Fruit fly (Drosophila melanogaster) whole organism, wandering third instar larva: ENCODE data around the gene Fum1.

Source experiments
- Dfd ChIP-seq: fragments of >200 bp; optimal IDR thresholded peaks from 2 replicates; lab custom pipeline; 2017; ENCODE audit warnings: missing biosample characterization, missing genetic modification characterization
- lola ChIP-seq: fragments of >200 bp; optimal IDR thresholded peaks from 2 replicates; lab custom pipeline; 2017; ENCODE audit warnings: missing biosample characterization, missing genetic modification characterization

DNA sequence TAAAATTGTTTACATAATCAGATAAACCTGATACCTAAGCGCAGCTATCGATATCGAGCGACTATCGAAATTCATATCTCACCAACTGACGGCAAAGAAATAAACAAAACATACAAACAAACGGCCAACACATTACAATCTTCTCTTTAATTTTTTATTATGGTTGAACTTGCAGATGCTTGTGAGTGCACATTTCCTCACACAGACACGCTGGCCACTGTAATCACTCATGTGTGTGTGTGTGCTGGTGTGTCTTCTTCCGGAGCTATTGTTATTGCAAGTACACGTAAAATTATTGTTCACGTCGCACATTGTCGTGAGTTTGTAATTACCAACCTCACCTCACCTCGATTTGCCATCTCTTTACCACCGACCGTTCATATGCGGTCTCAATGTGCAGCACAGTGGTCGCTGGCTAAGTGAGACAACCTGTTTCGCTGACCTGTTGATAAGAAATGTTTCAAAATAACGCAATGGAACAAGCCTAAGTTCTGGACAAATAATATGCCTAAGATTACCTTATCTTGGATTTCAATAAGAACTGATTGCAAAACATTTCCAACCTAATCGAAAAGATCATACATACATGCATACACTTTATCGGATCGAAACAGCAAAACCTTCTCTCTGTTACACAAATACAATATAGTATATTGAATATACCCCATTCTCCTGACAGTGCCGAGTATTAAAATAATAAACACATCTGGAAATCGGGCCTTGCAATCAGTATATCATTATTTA, 27.0 kb downstream of the Fum1 start:
- no peak for TF ChIP-seq lola (GFP tag; lab: Kevin White, UChicago)
- no peak for TF ChIP-seq Dfd (GFP tag; lab: Kevin White, UChicago)
